Worm (Caenorhabditis elegans) whole organism, early embryonic: ENCODE data around the gene F35E8.6.

Experiments used
- B0310.2 ChIP-seq: sonication (generic microtip); optimal IDR thresholded peaks from 2 replicates; lab custom pipeline; 2016; ENCODE audit warnings: mild to moderate bottlenecking, missing genetic modification characterization, missing compliant biosample characterization
- F13C5.2 ChIP-seq: sonication (generic microtip); optimal IDR thresholded peaks from 2 replicates; lab custom pipeline; 2017; ENCODE audit warnings: mild to moderate bottlenecking, missing genetic modification characterization, inconsistent platforms, missing compliant biosample characterization
- aly-1 ChIP-seq: sonication (generic microtip); optimal IDR thresholded peaks from 2 replicates; lab custom pipeline; 2016; ENCODE audit warnings: missing genetic modification characterization, missing compliant biosample characterization
- ama-1 ChIP-seq: fragments of 150-350 bp; optimal IDR thresholded peaks from 2 replicates; lab custom pipeline; 2014
- ceh-13 ChIP-seq: fragments of 200-800 bp; sonication (Bioruptor generic); optimal IDR thresholded peaks from 2 replicates; lab custom pipeline; 2018; ENCODE audit warnings: mild to moderate bottlenecking, missing genetic modification characterization, missing compliant biosample characterization
- ceh-36 ChIP-seq: sonication (generic microtip); optimal IDR thresholded peaks from 2 replicates; lab custom pipeline; 2016; ENCODE audit warnings: missing genetic modification characterization, inconsistent platforms, missing compliant biosample characterization
- ets-7 ChIP-seq: sonication (generic microtip); optimal IDR thresholded peaks from 2 replicates; lab custom pipeline; 2016; ENCODE audit warnings: missing genotype, missing genetic modification characterization, missing compliant biosample characterization
- flt-1 ChIP-seq: fragments of 200-800 bp; sonication (Bioruptor generic); IDR thresholded peaks from 2 replicates; pipeline ENCODE4 v1.3.6; 2022; ENCODE audit warnings: missing genetic modification characterization, missing compliant biosample characterization
- hmbx-1 ChIP-seq: sonication (generic microtip); optimal IDR thresholded peaks from 2 replicates; lab custom pipeline; 2016; ENCODE audit warnings: mild to moderate bottlenecking, missing genetic modification characterization, missing compliant biosample characterization
- hmg-4 ChIP-seq: fragments of 200-800 bp; sonication (Bioruptor generic); optimal IDR thresholded peaks from 2 replicates; lab custom pipeline; 2018; ENCODE audit warnings: mild to moderate bottlenecking, missing genetic modification characterization, missing compliant biosample characterization
- hnd-1 ChIP-seq: sonication (generic microtip); optimal IDR thresholded peaks from 2 replicates; lab custom pipeline; 2016; ENCODE audit warnings: missing genetic modification characterization, missing compliant biosample characterization
- pes-1 ChIP-seq: fragments of 200-800 bp; sonication (Bioruptor generic); IDR thresholded peaks from 2 replicates; pipeline ENCODE4 v1.3.6; 2022; ENCODE audit warnings: missing genetic modification reagents, missing genetic modification characterization, missing compliant biosample characterization
- scrt-1 ChIP-seq: fragments of 200-800 bp; sonication (Bioruptor generic); IDR thresholded peaks from 2 replicates; pipeline ENCODE4 v1.3.6; 2022; ENCODE audit warnings: missing genetic modification characterization, missing compliant biosample characterization
- sea-1 ChIP-seq: fragments of 200-800 bp; sonication (Bioruptor generic); conservative IDR thresholded peaks from 2 replicates; pipeline ENCODE4 v1.3.6; 2022; ENCODE audit warnings: missing genetic modification characterization, missing compliant biosample characterization
- tbx-11 ChIP-seq: fragments of 200-800 bp; sonication (Bioruptor generic); IDR thresholded peaks from 2 replicates; pipeline ENCODE4 v1.3.6; 2022; ENCODE audit warnings: missing genetic modification characterization, missing compliant biosample characterization
- tbx-37 ChIP-seq: fragments of 200-800 bp; sonication (Bioruptor generic); conservative IDR thresholded peaks from 2 replicates; pipeline ENCODE4 v1.3.6; 2022; ENCODE audit warnings: missing genetic modification reagents, missing genetic modification characterization, missing compliant biosample characterization
- tra-4 ChIP-seq: sonication (generic microtip); optimal IDR thresholded peaks from 2 replicates; lab custom pipeline; 2017; ENCODE audit warnings: missing genetic modification characterization, missing compliant biosample characterization

F35E8.6 gene

DNA sequence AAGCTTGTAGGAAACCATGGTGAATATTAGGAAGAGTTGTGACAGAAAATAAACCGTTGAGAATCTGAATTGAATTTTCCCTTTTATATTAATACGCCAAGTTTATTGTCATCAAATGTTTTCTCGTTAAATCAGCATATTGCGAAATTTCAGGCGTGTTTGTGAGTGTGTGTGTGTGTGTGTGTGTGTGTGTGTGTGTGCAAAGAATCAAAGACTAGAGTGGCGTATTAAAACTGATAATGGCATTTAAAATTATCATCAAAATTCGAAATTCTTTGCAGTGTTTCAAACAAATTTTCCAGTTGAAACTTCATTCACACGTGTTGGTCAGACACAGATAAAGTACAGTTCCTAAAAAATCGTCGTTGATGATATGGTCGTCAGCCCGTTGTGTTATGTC, 4.0 kb downstream of the F35E8.6 start, which contains the start of gene gst-38:
Gene gst-38 (minus strand): TSS at position 152 of the 400 bp plus-strand sequence.
- TF ChIP-seq tra-4 (tag; lab: Kevin White, UChicago): no peak
- TF ChIP-seq ama-1 (lab: Kevin White, UChicago): no peak
- no peak for TF ChIP-seq ets-7 (tag; lab: Kevin White, UChicago)
- TF ChIP-seq pes-1 (GFP tag; lab: Robert Waterston, UW): no peak
- no peak for TF ChIP-seq hmbx-1 (tag; lab: Kevin White, UChicago)
- no peak for TF ChIP-seq flt-1 (GFP tag; lab: Robert Waterston, UW)
- no peak for TF ChIP-seq B0310.2 (tag; lab: Kevin White, UChicago)
- no peak for TF ChIP-seq hmg-4 (GFP tag; lab: Kevin White, UChicago)
- TF ChIP-seq aly-1 (tag; lab: Kevin White, UChicago): no peak
- TF ChIP-seq hnd-1 (tag; lab: Kevin White, UChicago): no peak
- TF ChIP-seq ceh-13 (GFP tag; lab: Kevin White, UChicago): no peak
- no peak for TF ChIP-seq tbx-37 (GFP tag; lab: Robert Waterston, UW)
- no peak for TF ChIP-seq sea-1 (GFP tag; lab: Robert Waterston, UW)
- TF ChIP-seq tbx-11 (GFP tag; lab: Robert Waterston, UW): no peak
- no peak for TF ChIP-seq F13C5.2 (tag; lab: Kevin White, UChicago)
- no peak for TF ChIP-seq scrt-1 (GFP tag; lab: Robert Waterston, UW)
- no peak for TF ChIP-seq ceh-36 (tag; lab: Kevin White, UChicago)

DNA sequence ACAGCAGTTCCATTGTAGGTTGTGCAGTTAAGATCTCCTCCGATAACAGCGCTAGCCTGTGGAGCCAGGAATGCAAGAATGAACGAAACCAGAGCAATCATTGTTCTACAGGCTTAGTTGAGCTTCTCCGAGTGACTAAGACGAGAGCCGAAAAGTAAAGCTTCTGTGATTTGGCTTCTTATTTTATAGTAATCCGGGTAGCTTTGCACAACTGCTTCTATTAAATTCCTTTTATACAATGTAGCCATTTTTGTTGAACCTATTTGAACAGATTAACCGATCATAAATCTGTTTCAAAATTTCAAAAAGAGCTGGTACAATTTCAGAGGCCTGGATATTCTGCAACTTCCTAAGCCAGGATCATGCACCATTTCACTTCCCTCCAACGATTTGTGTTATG, 5.5 kb downstream of the F35E8.6 start, which contains the start of gene F35E8.9:
Gene F35E8.9 (minus strand): TSS at position 101 of the 400 bp plus-strand sequence.
- TF ChIP-seq flt-1 (GFP tag; lab: Robert Waterston, UW) (no peak), tbx-37 (GFP tag; lab: Robert Waterston, UW) (no peak), F13C5.2 (tag; lab: Kevin White, UChicago) (no peak), sea-1 (GFP tag; lab: Robert Waterston, UW) (no peak), ceh-36 (tag; lab: Kevin White, UChicago) (no peak), ama-1 (lab: Kevin White, UChicago) (no peak), hnd-1 (tag; lab: Kevin White, UChicago) (no peak), tbx-11 (GFP tag; lab: Robert Waterston, UW) (no peak), hmbx-1 (tag; lab: Kevin White, UChicago) (no peak), hmg-4 (GFP tag; lab: Kevin White, UChicago) (no peak), tra-4 (tag; lab: Kevin White, UChicago) (no peak), ets-7 (tag; lab: Kevin White, UChicago) (no peak), pes-1 (GFP tag; lab: Robert Waterston, UW) (no peak), ceh-13 (GFP tag; lab: Kevin White, UChicago) (no peak), aly-1 (tag; lab: Kevin White, UChicago) (no peak), B0310.2 (tag; lab: Kevin White, UChicago) (no peak), scrt-1 (GFP tag; lab: Robert Waterston, UW) (no peak)

DNA sequence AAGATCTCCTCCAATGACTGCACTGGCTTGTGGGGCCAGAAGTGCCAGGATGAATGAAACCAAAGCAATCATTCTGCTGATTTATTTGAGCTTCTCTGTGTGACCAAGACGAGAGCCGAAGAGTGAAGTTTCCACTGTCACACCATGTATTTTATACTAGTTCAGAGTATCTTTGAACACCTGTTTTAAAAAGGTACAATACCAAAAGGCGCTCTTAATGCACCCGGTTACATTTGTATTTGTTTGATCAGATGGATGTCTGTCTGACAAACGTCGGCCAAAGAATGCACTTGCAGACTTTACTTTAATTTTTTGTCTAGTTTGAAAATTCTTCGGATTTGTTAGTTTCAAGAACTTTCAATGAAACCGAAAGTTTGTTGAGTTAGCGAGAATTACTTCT, 8.3 kb downstream of the F35E8.6 start, which contains the start of gene F35E8.10:
Gene F35E8.10 (minus strand): TSS at position 101 of the 400 bp plus-strand sequence.
- TF ChIP-seq sea-1 (GFP tag; lab: Robert Waterston, UW) (no peak), hmbx-1 (tag; lab: Kevin White, UChicago) (no peak), tbx-11 (GFP tag; lab: Robert Waterston, UW) (no peak), hnd-1 (tag; lab: Kevin White, UChicago) (no peak), B0310.2 (tag; lab: Kevin White, UChicago) (no peak), scrt-1 (GFP tag; lab: Robert Waterston, UW) (no peak), tra-4 (tag; lab: Kevin White, UChicago) (no peak), tbx-37 (GFP tag; lab: Robert Waterston, UW) (no peak), ets-7 (tag; lab: Kevin White, UChicago) (no peak), hmg-4 (GFP tag; lab: Kevin White, UChicago) (no peak), F13C5.2 (tag; lab: Kevin White, UChicago) (no peak), pes-1 (GFP tag; lab: Robert Waterston, UW) (no peak), ceh-13 (GFP tag; lab: Kevin White, UChicago) (no peak), aly-1 (tag; lab: Kevin White, UChicago) (no peak), flt-1 (GFP tag; lab: Robert Waterston, UW) (no peak)

DNA sequence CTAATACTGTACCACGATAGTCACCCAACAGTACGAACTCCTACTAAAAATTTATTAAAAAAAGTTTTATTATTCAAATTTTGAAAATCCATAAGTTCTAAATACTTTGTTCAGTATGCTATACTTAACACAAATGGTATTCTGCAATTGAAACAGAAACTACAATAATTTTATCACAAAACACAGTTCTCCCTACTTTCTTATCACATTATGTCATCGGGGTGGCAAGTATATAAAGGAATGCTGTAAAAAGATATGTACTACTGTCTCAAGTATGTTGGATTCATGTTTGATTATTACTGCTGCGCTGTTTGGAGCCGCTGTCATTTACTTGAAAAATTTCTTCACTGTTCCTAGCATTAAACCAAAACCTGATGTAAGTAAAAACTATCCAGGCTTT, 9.2 kb downstream of the F35E8.6 start, which contains the start of gene cdr-1:
Gene cdr-1 (plus strand): TSS at position 208 of the 400 bp plus-strand sequence.
- TF ChIP-seq ets-7 (tag; lab: Kevin White, UChicago) (no peak), flt-1 (GFP tag; lab: Robert Waterston, UW) (no peak), sea-1 (GFP tag; lab: Robert Waterston, UW) (no peak), pes-1 (GFP tag; lab: Robert Waterston, UW) (no peak), B0310.2 (tag; lab: Kevin White, UChicago) (no peak), ama-1 (lab: Kevin White, UChicago) (no peak), aly-1 (tag; lab: Kevin White, UChicago) (no peak)

DNA sequence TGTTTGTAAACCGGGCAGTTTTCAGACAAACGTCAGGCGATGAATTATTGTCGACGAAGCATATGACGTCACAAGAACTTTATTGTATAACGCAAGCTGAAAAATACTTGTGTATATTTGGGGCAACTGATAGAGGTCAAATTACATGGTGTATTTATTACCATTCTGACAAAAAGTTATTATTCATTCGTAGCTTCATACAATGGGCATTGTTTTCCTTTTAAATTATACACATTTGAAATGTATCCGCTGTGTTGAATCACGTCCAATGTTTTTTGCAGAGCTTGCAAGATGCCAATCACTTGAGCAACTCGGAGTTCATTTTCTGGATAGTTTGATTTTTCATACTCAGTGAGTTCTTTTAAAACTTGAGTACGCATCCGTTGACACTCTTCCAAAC, 11.0 kb downstream of the F35E8.6 start, which contains the start of gene F35E8.13:
Gene F35E8.13 (plus strand): TSS at position 301 of the 400 bp plus-strand sequence.
- TF ChIP-seq ets-7 (tag; lab: Kevin White, UChicago): no peak

DNA sequence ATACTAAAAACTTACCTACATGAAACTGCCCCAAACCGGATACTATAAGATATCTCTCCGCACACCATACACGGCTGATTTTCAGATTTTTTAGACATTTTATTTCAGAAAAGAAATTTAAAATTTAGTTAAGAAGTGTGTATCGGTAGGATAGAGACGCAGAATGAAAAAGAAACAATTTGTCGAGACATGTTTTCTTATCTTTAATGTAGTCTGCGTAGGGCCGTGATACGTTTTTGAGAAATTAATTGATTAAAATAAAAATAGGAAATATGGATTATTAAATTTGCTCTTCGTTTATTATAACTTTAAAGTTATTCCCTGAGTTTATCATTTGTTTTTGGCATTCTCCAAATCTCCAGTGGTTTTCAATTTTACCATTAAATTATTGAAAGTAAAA, 12.4 kb downstream of the F35E8.6 start, which contains the start of gene nhr-108:
Gene nhr-108 (minus strand): TSS at position 166 of the 400 bp plus-strand sequence.
- TF ChIP-seq F13C5.2 (tag; lab: Kevin White, UChicago) (no peak), hmbx-1 (tag; lab: Kevin White, UChicago) (no peak), aly-1 (tag; lab: Kevin White, UChicago) (no peak), pes-1 (GFP tag; lab: Robert Waterston, UW) (no peak), sea-1 (GFP tag; lab: Robert Waterston, UW) (no peak), ceh-36 (tag; lab: Kevin White, UChicago) (no peak), tbx-11 (GFP tag; lab: Robert Waterston, UW) (no peak), ceh-13 (GFP tag; lab: Kevin White, UChicago) (no peak), hnd-1 (tag; lab: Kevin White, UChicago) (no peak), scrt-1 (GFP tag; lab: Robert Waterston, UW) (no peak), tra-4 (tag; lab: Kevin White, UChicago) (no peak), ets-7 (tag; lab: Kevin White, UChicago) (no peak), hmg-4 (GFP tag; lab: Kevin White, UChicago) (no peak), flt-1 (GFP tag; lab: Robert Waterston, UW) (no peak)
